Worm (Caenorhabditis elegans): ENCODE measurements around the gene pcf-11.

DNA sequence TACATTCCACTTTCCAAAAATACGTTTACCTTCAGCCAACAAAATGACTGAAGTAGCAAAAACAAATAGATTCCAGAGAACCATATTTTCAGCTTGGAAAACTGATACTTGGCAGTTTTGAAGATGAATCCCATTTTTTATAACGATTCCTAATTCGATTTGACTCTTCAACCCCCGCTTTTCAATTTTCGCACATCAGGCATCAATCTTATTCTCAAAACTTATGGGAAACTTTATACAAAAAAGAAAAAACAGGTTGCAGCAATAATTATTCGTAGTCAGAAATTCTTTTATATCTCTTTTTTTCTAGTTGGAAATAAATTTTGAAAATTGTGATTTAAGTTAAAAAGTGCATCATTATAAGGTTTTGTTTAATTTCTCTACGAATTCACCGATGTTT lies 37.1 kb downstream of the pcf-11 start, which contains the start of gene C45G9.10:
- TF ChIP-seq unc-62 (GFP tag; optimal IDR thresholded peaks at IDR 0.05) (no peak), nhr-11 (tag; optimal IDR thresholded peaks at IDR 0.05) (no peak), eor-1 (tag; optimal IDR thresholded peaks at IDR 0.05) (no peak), aly-2 (tag; optimal IDR thresholded peaks at IDR 0.05) (no peak), unc-39 (tag; optimal IDR thresholded peaks at IDR 0.05) (no peak), ztf-11 (tag; optimal IDR thresholded peaks at IDR 0.05) (no peak), mml-1 (tag; optimal IDR thresholded peaks at IDR 0.05) (no peak), fos-1 (tag; optimal IDR thresholded peaks at IDR 0.05) (no peak), elt-3 (tag; optimal IDR thresholded peaks at IDR 0.05) (no peak)

All from whole organism, L3 larva.